Worm (Caenorhabditis elegans): ENCODE results near the gene unc-104.

The unc-104 gene

ce11 chrII:7056328-7056727 is 61.5 kb downstream of the unc-104 start:
- no peak for TF ChIP-seq unc-62 (GFP tag; optimal IDR thresholded peaks at IDR 0.05)

DNA sequence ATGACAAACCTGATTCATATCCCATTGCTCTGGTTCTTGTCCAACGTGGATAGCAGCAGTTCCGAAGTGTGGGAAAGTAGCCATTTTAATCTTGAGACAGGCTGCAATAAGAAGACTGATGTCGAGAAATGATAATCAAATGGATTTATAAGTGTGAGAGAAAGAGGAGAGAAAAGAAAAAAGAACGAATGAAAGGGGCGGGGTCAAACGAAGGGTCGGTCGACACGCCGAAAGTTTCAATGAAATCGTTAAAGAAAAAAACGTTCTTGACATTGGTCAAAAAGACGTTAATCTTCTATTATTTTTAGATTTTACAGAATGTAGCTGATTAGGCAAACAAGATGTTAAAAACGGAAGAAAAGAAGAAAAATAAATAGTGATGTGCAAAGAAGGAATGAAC is 63.1 kb downstream of the unc-104 start, which contains the start of gene cth-2:
Gene cth-2, minus strand, starts transcription at position 101 of the 400 bp plus-strand sequence.
- no peak for TF ChIP-seq unc-62 (GFP tag; optimal IDR thresholded peaks at IDR 0.05)

DNA sequence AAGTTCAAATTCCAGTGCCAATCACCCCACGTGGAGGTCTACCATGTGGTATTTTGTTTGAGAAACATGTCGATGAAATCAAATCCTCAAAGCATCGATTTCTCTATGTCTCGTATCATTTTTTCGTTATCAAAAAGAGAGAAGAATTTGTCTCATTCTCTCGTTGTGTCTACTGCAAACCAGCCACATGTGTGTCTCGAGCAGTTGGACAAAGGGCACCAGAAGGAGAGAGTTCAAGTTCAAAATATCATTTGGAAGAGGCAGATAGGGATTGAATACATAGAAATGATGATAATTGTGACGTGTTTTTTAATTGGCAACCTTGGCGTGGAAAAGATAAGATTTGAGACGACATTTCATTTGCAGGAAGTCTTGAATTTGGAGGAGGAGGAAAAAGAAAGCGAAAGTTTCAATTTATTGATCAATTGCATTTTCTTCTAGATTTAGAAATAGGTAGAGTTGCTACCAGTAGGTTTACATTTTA is 64.5 kb downstream of the unc-104 start:
- no peak for TF ChIP-seq unc-62 (GFP tag; optimal IDR thresholded peaks at IDR 0.05)

DNA sequence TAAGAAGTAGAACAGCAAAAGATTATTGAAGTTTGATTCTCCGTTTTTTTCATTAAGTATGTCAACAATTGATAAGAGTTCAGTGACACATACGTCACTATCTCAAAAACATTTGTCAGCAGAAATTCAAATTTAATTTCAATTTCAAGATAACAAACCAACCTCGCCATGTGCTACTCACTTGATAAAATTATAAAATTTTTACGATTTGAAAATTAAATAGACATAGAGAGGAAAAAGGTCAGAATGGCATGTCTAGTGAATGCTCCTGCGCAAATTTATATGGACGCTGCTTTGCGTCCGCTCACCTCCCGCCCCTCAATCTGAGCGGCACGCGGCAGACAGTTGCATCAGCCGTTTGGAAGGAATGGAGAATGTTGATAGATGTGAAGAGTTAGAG is 65.4 kb downstream of the unc-104 start:
- no peak for TF ChIP-seq unc-62 (GFP tag; optimal IDR thresholded peaks at IDR 0.05)
